Worm (Caenorhabditis elegans): ENCODE data around the gene F14B8.4.

ce11 chrX:6926952-6927351, 27.2 kb upstream of the F14B8.4 start:
- no peak for TF ChIP-seq tra-4 (tag; optimal IDR thresholded peaks at IDR 0.05)
- no peak for TF ChIP-seq ama-1 (optimal IDR thresholded peaks at IDR 0.05)
- TF ChIP-seq hnd-1 (tag; optimal IDR thresholded peaks at IDR 0.05), result no peak
- TF ChIP-seq tbx-11 (GFP tag; IDR thresholded peaks at IDR 0.05), result no peak

All from whole organism, early embryonic.